Worm (Caenorhabditis elegans) whole organism, L1 larva: ENCODE measurements around the gene srg-69.

Experiments used
- alr-1 ChIP-seq: fragments of 200-800 bp; sonication (Bioruptor generic); optimal IDR thresholded peaks from 2 replicates; lab custom pipeline; 2018; ENCODE audit warnings: borderline replicate concordance, mild to moderate bottlenecking, missing genetic modification characterization, missing compliant biosample characterization
- aly-2 ChIP-seq: fragments of 150-350 bp; optimal IDR thresholded peaks from 2 replicates; lab custom pipeline; 2014; ENCODE audit warnings: missing biosample characterization, missing genetic modification characterization
- blmp-1 ChIP-seq: fragments of 150-350 bp; optimal IDR thresholded peaks from 2 replicates; lab custom pipeline; 2014; ENCODE audit warnings: missing biosample characterization, missing genetic modification characterization
- ceh-88 ChIP-seq: fragments of 200-800 bp; sonication (Bioruptor generic); IDR thresholded peaks from 2 replicates; pipeline ENCODE4 v1.3.6; 2022; ENCODE audit warnings: missing genetic modification characterization, missing compliant biosample characterization
- ceh-90 ChIP-seq: sonication (generic microtip); optimal IDR thresholded peaks from 2 replicates; lab custom pipeline; 2016; ENCODE audit warnings: missing genetic modification characterization, missing compliant biosample characterization
- dsc-1 ChIP-seq: sonication (generic microtip); optimal IDR thresholded peaks from 2 replicates; lab custom pipeline; 2016; ENCODE audit warnings: mild to moderate bottlenecking, missing genetic modification characterization, missing compliant biosample characterization
- efl-1 ChIP-seq, 4 experiments: fragments of 150-350 bp; optimal IDR thresholded peaks in 3 of 4; peaks in 1 of 4; 1 replicate in 1 of 4; 2 replicates in 3 of 4; lab custom pipeline; 2014; ENCODE audit warnings: missing biosample characterization in 2 of 4, missing genetic modification characterization in 2 of 4, missing genetic modification reagents in 2 of 4
- egl-13 ChIP-seq: sonication (generic microtip); optimal IDR thresholded peaks from 2 replicates; lab custom pipeline; 2016; ENCODE audit warnings: missing genotype, missing genetic modification reagents, missing genetic modification characterization, missing compliant biosample characterization
- egl-27 ChIP-seq, 2 experiments: fragments of 150-350 bp in 1 of 2; sonication (generic microtip); optimal IDR thresholded peaks; 3 replicates each; lab custom pipeline; 2017 to 2018; ENCODE audit warnings: missing biosample characterization in 2 of 2, missing genetic modification characterization in 2 of 2, missing genetic modification reagents in 2 of 2
- elt-2 ChIP-seq: sonication (generic microtip); optimal IDR thresholded peaks from 2 replicates; lab custom pipeline; 2016; ENCODE audit warnings: missing genetic modification characterization, mild to moderate bottlenecking, inconsistent platforms, missing compliant biosample characterization, missing genetic modification reagents
- fkh-8 ChIP-seq: sonication (generic microtip); optimal IDR thresholded peaks from 2 replicates; lab custom pipeline; 2016; ENCODE audit warnings: mild to moderate bottlenecking, missing genetic modification characterization, missing compliant biosample characterization
- fos-1 ChIP-seq: fragments of 150-350 bp; optimal IDR thresholded peaks from 2 replicates; lab custom pipeline; 2014; ENCODE audit warnings: missing biosample characterization, missing genetic modification characterization
- jun-1 ChIP-seq: fragments of 150-350 bp; optimal IDR thresholded peaks from 2 replicates; lab custom pipeline; 2014; ENCODE audit warnings: missing biosample characterization, missing genetic modification reagents, missing genetic modification characterization
- lin-14 ChIP-seq: fragments of 200-800 bp; sonication (Bioruptor generic); optimal IDR thresholded peaks from 2 replicates; lab custom pipeline; 2018; ENCODE audit warnings: mild to moderate bottlenecking, missing genetic modification characterization, moderate library complexity, missing compliant biosample characterization
- lin-35 ChIP-seq, 2 experiments: fragments of 150-350 bp; optimal IDR thresholded peaks; 2 replicates each; lab custom pipeline; 2014; ENCODE audit warnings: missing biosample characterization in 2 of 2, missing genetic modification characterization in 2 of 2, missing genetic modification reagents in 2 of 2
- lir-3 ChIP-seq: sonication (generic microtip); optimal IDR thresholded peaks from 2 replicates; lab custom pipeline; 2016; ENCODE audit warnings: mild to moderate bottlenecking, missing genetic modification characterization, moderate library complexity, missing compliant biosample characterization; ENCODE audit not compliant: poor library complexity
- lsy-2 ChIP-seq, 2 experiments: fragments of 150-350 bp; optimal IDR thresholded peaks; 2 replicates each; lab custom pipeline; 2014; ENCODE audit warnings: missing biosample characterization in 2 of 2, missing genetic modification characterization in 2 of 2
- mab-9 ChIP-seq: fragments of 200-800 bp; sonication (Bioruptor generic); IDR thresholded peaks from 2 replicates; pipeline ENCODE4 v1.3.6; 2022; ENCODE audit warnings: missing genetic modification reagents, missing genetic modification characterization, missing compliant biosample characterization
- mef-2 ChIP-seq: fragments of 150-350 bp; optimal IDR thresholded peaks from 2 replicates; lab custom pipeline; 2014; ENCODE audit warnings: missing biosample characterization, missing genetic modification characterization
- mep-1 ChIP-seq: fragments of 150-350 bp; optimal IDR thresholded peaks from 2 replicates; lab custom pipeline; 2014; ENCODE audit warnings: missing biosample characterization, missing genetic modification characterization
- nhr-11 ChIP-seq: fragments of 150-350 bp; optimal IDR thresholded peaks from 2 replicates; lab custom pipeline; 2014; ENCODE audit warnings: missing biosample characterization, missing genetic modification characterization
- nhr-20 ChIP-seq: sonication (generic microtip); optimal IDR thresholded peaks from 2 replicates; lab custom pipeline; 2016; ENCODE audit warnings: mild to moderate bottlenecking, missing genetic modification characterization, missing compliant biosample characterization
- nhr-28 ChIP-seq: fragments of 150-350 bp; optimal IDR thresholded peaks from 2 replicates; lab custom pipeline; 2014; ENCODE audit warnings: missing biosample characterization, missing genetic modification characterization
- nhr-47 ChIP-seq: sonication (generic microtip); optimal IDR thresholded peaks from 2 replicates; lab custom pipeline; 2016; ENCODE audit warnings: mild to moderate bottlenecking, missing genetic modification characterization, moderate library complexity, missing compliant biosample characterization
- nhr-71 ChIP-seq: sonication (generic microtip); optimal IDR thresholded peaks from 2 replicates; lab custom pipeline; 2016; ENCODE audit warnings: mild to moderate bottlenecking, missing genetic modification characterization, moderate library complexity, missing compliant biosample characterization
- nhr-85 ChIP-seq: sonication (generic microtip); peaks from one replicate; lab custom pipeline; 2016; ENCODE audit warnings: missing genetic modification characterization, inconsistent platforms, missing compliant biosample characterization
- pax-3 ChIP-seq: fragments of 200-800 bp; sonication (Bioruptor generic); optimal IDR thresholded peaks from 2 replicates; lab custom pipeline; 2018; ENCODE audit warnings: mild to moderate bottlenecking, missing genetic modification characterization, moderate library complexity, missing compliant biosample characterization
- skn-1 ChIP-seq: fragments of 150-350 bp; optimal IDR thresholded peaks from 2 replicates; lab custom pipeline; 2014; ENCODE audit warnings: missing biosample characterization, missing genetic modification characterization
- snu-23 ChIP-seq: sonication (generic microtip); optimal IDR thresholded peaks from 2 replicates; lab custom pipeline; 2016; ENCODE audit warnings: missing genetic modification characterization, missing compliant biosample characterization
- sox-4 ChIP-seq: sonication (generic microtip); optimal IDR thresholded peaks from 2 replicates; lab custom pipeline; 2016; ENCODE audit warnings: missing genetic modification characterization, missing compliant biosample characterization
- sptf-1 ChIP-seq: fragments of 150-350 bp; optimal IDR thresholded peaks from 2 replicates; lab custom pipeline; 2014; ENCODE audit warnings: missing biosample characterization, missing genetic modification characterization
- unc-62 ChIP-seq: fragments of 150-350 bp; optimal IDR thresholded peaks from 2 replicates; lab custom pipeline; 2014; ENCODE audit warnings: missing biosample characterization, missing genetic modification reagents, missing genetic modification characterization
- vab-15 ChIP-seq: sonication (generic microtip); optimal IDR thresholded peaks from 2 replicates; lab custom pipeline; 2017; ENCODE audit warnings: missing genotype, mild to moderate bottlenecking, missing genetic modification characterization, missing compliant biosample characterization
- zip-4 ChIP-seq: fragments of 200-800 bp; sonication (Bioruptor generic); optimal IDR thresholded peaks from 2 replicates; lab custom pipeline; 2018; ENCODE audit warnings: mild to moderate bottlenecking, missing genetic modification characterization, moderate library complexity, missing compliant biosample characterization
- ztf-4 ChIP-seq: fragments of 150-350 bp; optimal IDR thresholded peaks from 2 replicates; lab custom pipeline; 2014; ENCODE audit warnings: missing biosample characterization, missing genetic modification characterization

srg-69 gene

ce11 chrII:5332345-5333124 is 22.9 kb upstream of the srg-69 start:
- TF ChIP-seq elt-2 (tag; lab: Kevin White, UChicago) (peak; percentile 74), nhr-47 (tag; lab: Kevin White, UChicago) (no peak), jun-1 (peak; percentile 12), sox-4 (tag; lab: Kevin White, UChicago) (no peak)

DNA sequence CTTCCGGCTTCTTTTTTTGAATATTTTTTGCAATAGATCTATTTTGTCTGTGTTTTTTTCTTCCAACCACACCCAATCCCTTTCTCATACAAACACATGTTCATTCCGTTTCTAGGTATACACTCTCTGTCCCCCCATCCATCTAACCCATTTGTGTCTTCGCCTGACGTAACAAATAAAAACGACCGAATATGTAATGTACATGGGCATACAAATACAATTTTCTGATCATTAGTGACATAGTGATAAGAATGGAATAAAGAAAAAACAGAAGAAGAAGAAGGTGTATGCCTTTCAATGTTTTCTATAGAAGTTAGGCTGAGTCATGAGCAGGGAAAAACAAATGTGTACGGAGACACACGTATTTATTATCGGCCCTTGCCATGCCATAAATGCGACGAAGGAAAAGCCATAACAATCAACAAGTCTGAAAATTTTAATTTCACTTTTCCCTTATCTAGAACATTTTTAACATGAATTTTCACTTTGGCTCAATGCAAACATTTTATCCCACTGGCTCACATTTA is 21.7 kb upstream of the srg-69 start:
- TF ChIP-seq elt-2 (tag; lab: Kevin White, UChicago) = peak; percentile 3
- peak; percentile 6 for TF ChIP-seq vab-15 (tag; lab: Kevin White, UChicago)
- no peak for TF ChIP-seq egl-27 (tag; optimal IDR thresholded peaks at IDR 0.05; lab: Kevin White, UChicago)
- peak; percentile 5 for TF ChIP-seq blmp-1
- TF ChIP-seq lsy-2 (tag; optimal IDR thresholded peaks at IDR 0.05; lab: Kevin White, UChicago) = peak in 1 of 2 experiments; percentile 10
- no peak for TF ChIP-seq nhr-71
- peak; percentile 27 for TF ChIP-seq lin-14

DNA sequence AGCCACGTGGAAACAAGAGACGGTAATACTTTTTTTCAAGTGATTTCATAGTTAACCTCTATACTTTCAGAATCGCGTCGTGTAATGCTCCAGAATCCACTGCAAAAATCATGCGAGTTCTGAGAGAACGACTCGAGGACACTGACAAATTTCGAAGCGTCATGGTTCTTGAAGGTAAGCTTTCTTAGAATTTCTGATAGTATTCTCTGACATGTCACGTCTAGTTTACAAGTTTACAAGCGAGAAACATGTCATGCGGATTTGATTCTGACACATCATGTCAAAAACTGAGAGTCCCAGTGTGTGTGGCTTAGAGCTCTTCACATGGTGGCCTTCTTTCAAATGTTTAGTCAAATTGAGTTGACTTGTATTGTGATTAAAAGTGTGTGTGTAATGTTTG is 20.9 kb upstream of the srg-69 start:
- TF ChIP-seq pax-3 (no peak), lin-14 (peak; percentile 38), lsy-2 (tag; optimal IDR thresholded peaks at IDR 0.05; lab: Kevin White, UChicago) (peak in 1 of 2 experiments; percentile 13), egl-13 (tag; lab: Kevin White, UChicago) (peak; percentile 55), snu-23 (no peak), nhr-71 (peak; percentile 68), zip-4 (GFP tag; lab: Kevin White, UChicago) (no peak), ztf-4 (tag; lab: Kevin White, UChicago) (peak; percentile 48), nhr-20 (tag; lab: Kevin White, UChicago) (no peak), skn-1 (tag; lab: Kevin White, UChicago) (no peak), unc-62 (GFP tag; lab: Kevin White, UChicago) (no peak), sptf-1 (tag; lab: Kevin White, UChicago) (no peak), egl-27 (tag; optimal IDR thresholded peaks at IDR 0.05; lab: Kevin White, UChicago) (no peak), fkh-8 (tag; lab: Kevin White, UChicago) (peak; percentile 92), lin-35 (GFP tag; optimal IDR thresholded peaks at IDR 0.05; lab: Kevin White, UChicago) (no peak), nhr-47 (tag; lab: Kevin White, UChicago) (peak; percentile 58), nhr-11 (tag; lab: Kevin White, UChicago) (peak; percentile 11), mab-9 (GFP tag; lab: Robert Waterston, UW) (no peak), dsc-1 (tag; lab: Kevin White, UChicago) (peak; percentile 67), sox-4 (tag; lab: Kevin White, UChicago) (peak; percentile 66), lir-3 (no peak)

DNA sequence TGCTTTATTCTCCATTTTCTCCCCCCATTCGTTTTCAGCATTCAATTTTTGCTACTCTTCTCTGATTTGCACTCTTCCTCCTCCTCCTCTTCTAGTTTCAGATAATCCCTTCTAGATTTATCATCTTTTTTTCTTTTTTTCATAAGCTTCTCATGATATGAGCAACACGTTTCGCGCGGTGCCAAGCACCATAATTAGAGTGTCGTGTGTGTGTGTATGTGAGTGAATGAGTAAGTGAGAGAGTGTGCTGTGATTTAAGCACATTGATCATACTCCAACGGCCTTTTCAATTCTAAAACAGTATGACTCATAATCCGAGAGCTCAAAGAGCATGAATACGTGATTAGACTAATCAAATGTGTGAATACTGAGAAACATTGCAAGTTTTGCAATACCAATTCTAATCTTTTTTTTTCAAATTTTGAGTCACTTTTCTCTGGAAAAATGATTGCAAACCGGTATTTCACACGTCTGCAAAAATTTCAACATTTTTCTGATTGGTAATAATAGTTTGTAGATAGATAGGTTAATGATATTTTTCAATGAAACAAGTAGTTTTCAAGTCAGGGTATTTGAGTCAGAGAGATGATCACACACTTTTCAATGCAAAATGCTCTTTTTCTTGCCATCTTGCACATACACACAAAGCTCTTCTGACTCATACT is 20.0 kb upstream of the srg-69 start:
- TF ChIP-seq mef-2 (tag; lab: Kevin White, UChicago) (peak; percentile 14), sox-4 (tag; lab: Kevin White, UChicago) (peak; percentile 14), mep-1 (tag; lab: Kevin White, UChicago) (no peak), dsc-1 (tag; lab: Kevin White, UChicago) (peak; percentile 95), jun-1 (peak; percentile 58), alr-1 (tag; lab: Kevin White, UChicago) (no peak), ceh-90 (tag; lab: Kevin White, UChicago) (no peak), pax-3 (peak; percentile 65), zip-4 (GFP tag; lab: Kevin White, UChicago) (peak; percentile 17), nhr-47 (tag; lab: Kevin White, UChicago) (peak; percentile 53), fkh-8 (tag; lab: Kevin White, UChicago) (peak; percentile 85), nhr-85 (tag; lab: Kevin White, UChicago) (peak; percentile 42), efl-1 (optimal IDR thresholded peaks at IDR 0.05; lab: Kevin White, UChicago) (no peak), efl-1 (GFP tag; optimal IDR thresholded peaks at IDR 0.05 in 1 of 2; lab: Kevin White, UChicago) (peak in 1 of 2 experiments; percentile 38), aly-2 (tag; lab: Kevin White, UChicago) (peak; percentile 34), nhr-28 (no peak), ceh-88 (0 out of 2 replicates have a peak, but pooled peaks have one; percentile 13), fos-1 (tag; lab: Kevin White, UChicago) (peak; percentile 58)
- TF ChIP-seq, all 84 proteins: peak for 13
